Worm (Caenorhabditis elegans) whole organism, early embryonic: ENCODE results near the gene C52G5.2.

Experiments used
- aly-1 ChIP-seq: sonication (generic microtip); optimal IDR thresholded peaks from 2 replicates; lab custom pipeline; 2016; ENCODE audit warnings: missing genetic modification characterization, missing compliant biosample characterization
- ama-1 ChIP-seq: fragments of 150-350 bp; optimal IDR thresholded peaks from 2 replicates; lab custom pipeline; 2014
- ets-7 ChIP-seq: sonication (generic microtip); optimal IDR thresholded peaks from 2 replicates; lab custom pipeline; 2016; ENCODE audit warnings: missing genotype, missing genetic modification characterization, missing compliant biosample characterization
- flt-1 ChIP-seq: fragments of 200-800 bp; sonication (Bioruptor generic); IDR thresholded peaks from 2 replicates; pipeline ENCODE4 v1.3.6; 2022; ENCODE audit warnings: missing genetic modification characterization, missing compliant biosample characterization

- no peak for TF ChIP-seq flt-1 (GFP tag; lab: Robert Waterston, UW)
- TF ChIP-seq ets-7 (tag; lab: Kevin White, UChicago): no peak
- TF ChIP-seq ama-1: no peak
- no peak for TF ChIP-seq aly-1 (tag; lab: Kevin White, UChicago)
Measured at ce11 chrX:12799831-12800230, 43.3 kb upstream of the C52G5.2 start.
